Fruit fly (Drosophila melanogaster) whole organism, wandering third instar larva: ENCODE data around the gene CG7519.

ENCODE experiments used
- Abd-B ChIP-seq: fragments of >200 bp; optimal IDR thresholded peaks from 2 replicates; lab custom pipeline; 2017; ENCODE audit warnings: missing biosample characterization, missing genetic modification characterization
- CG9705 ChIP-seq: fragments of 200-800 bp; sonication (Bioruptor generic); optimal IDR thresholded peaks from 2 replicates; lab custom pipeline; 2018; ENCODE audit warnings: missing biosample characterization, mild to moderate bottlenecking, missing genetic modification characterization
- Dfd ChIP-seq: fragments of >200 bp; optimal IDR thresholded peaks from 2 replicates; lab custom pipeline; 2017; ENCODE audit warnings: missing biosample characterization, missing genetic modification characterization
- Dif ChIP-seq: fragments of 200-275, 200-300 bp; sonication (Bioruptor generic); optimal IDR thresholded peaks from 2 replicates; lab custom pipeline; 2018; ENCODE audit warnings: missing biosample characterization, missing genetic modification characterization; ENCODE audit not compliant: partially characterized antibody
- GATAd ChIP-seq: sonication (Bioruptor generic); optimal IDR thresholded peaks from 2 replicates; lab custom pipeline; 2016; ENCODE audit warnings: missing biosample characterization, missing genetic modification characterization
- HLH106 ChIP-seq: fragments of 200-800 bp; optimal IDR thresholded peaks from 3 replicates; lab custom pipeline; 2019; ENCODE audit warnings: missing biosample characterization, mild to moderate bottlenecking, missing genetic modification characterization, moderate library complexity
- Hnf4 ChIP-seq: fragments of 200-800 bp; sonication (Bioruptor generic); optimal IDR thresholded peaks from 2 replicates; lab custom pipeline; 2016; ENCODE audit warnings: missing biosample characterization, mild to moderate bottlenecking, missing genetic modification characterization
- Hr78 ChIP-seq: fragments of >200 bp; optimal IDR thresholded peaks from 2 replicates; lab custom pipeline; 2017; ENCODE audit warnings: missing biosample characterization, missing genetic modification characterization
- Hr83 ChIP-seq: fragments of 200-300 bp; sonication (Bioruptor generic); optimal IDR thresholded peaks from 2 replicates; lab custom pipeline; 2016; ENCODE audit warnings: missing biosample characterization, mild to moderate bottlenecking, missing genetic modification characterization, moderate library complexity; ENCODE audit not compliant: poor library complexity, severe bottlenecking
- Mio ChIP-seq: sonication (Bioruptor generic); optimal IDR thresholded peaks from 2 replicates; lab custom pipeline; 2016; ENCODE audit warnings: missing biosample characterization, missing genetic modification characterization
- Myc ChIP-seq: fragments of >200 bp; optimal IDR thresholded peaks from 2 replicates; lab custom pipeline; 2017
- N ChIP-seq: fragments of >200 bp; optimal IDR thresholded peaks from 2 replicates; lab custom pipeline; 2018; ENCODE audit warnings: missing biosample characterization, missing external identifiers, missing genetic modification characterization
- OdsH ChIP-seq: fragments of 200-800 bp; sonication (Bioruptor generic); optimal IDR thresholded peaks from 2 replicates; lab custom pipeline; 2016; ENCODE audit warnings: missing biosample characterization, mild to moderate bottlenecking, missing genetic modification characterization
- Rel ChIP-seq, 2 experiments: fragments of 200-800 bp; sonication (Bioruptor generic) in 1 of 2; optimal IDR thresholded peaks; 2 replicates in 1 of 2; 3 replicates in 1 of 2; lab custom pipeline; 2016 to 2019; ENCODE audit warnings: mild to moderate bottlenecking in 2 of 2, missing biosample characterization in 2 of 2, missing genetic modification characterization in 2 of 2, moderate library complexity in 1 of 2
- Sp1 ChIP-seq: fragments of 200-800 bp; sonication (Bioruptor generic); optimal IDR thresholded peaks from 3 replicates; lab custom pipeline; 2019; ENCODE audit warnings: missing biosample characterization, mild to moderate bottlenecking, missing genetic modification characterization, moderate library complexity
- Vsx2 ChIP-seq: fragments of 200-300, 225-300 bp; sonication (Bioruptor generic); optimal IDR thresholded peaks from 2 replicates; lab custom pipeline; 2018; ENCODE audit warnings: missing biosample characterization, missing genetic modification characterization; ENCODE audit not compliant: partially characterized antibody
- br ChIP-seq: fragments of 200-800 bp; sonication (Bioruptor generic); optimal IDR thresholded peaks from 2 replicates; lab custom pipeline; 2016; ENCODE audit warnings: missing biosample characterization, missing genetic modification characterization
- dmrt93B ChIP-seq: fragments of 200-800 bp; sonication (Bioruptor generic); optimal IDR thresholded peaks from 2 replicates; lab custom pipeline; 2018; ENCODE audit warnings: missing biosample characterization, mild to moderate bottlenecking, missing genetic modification characterization
- dsf ChIP-seq: sonication (Bioruptor generic); optimal IDR thresholded peaks from 2 replicates; lab custom pipeline; 2016; ENCODE audit warnings: missing biosample characterization, missing genetic modification characterization, borderline replicate concordance
- ey ChIP-seq: fragments of 200-800 bp; sonication (Bioruptor generic); optimal IDR thresholded peaks from 2 replicates; lab custom pipeline; 2016; ENCODE audit warnings: missing biosample characterization, missing genetic modification characterization
- foxo ChIP-seq, 2 experiments: fragments of 200-800 bp; sonication (Bioruptor generic); optimal IDR thresholded peaks; 2 replicates in 1 of 2; 3 replicates in 1 of 2; lab custom pipeline; 2016 to 2017; ENCODE audit warnings: missing biosample characterization in 2 of 2, missing genetic modification characterization in 2 of 2
- fru ChIP-seq: fragments of 200-800 bp; sonication (Bioruptor generic); optimal IDR thresholded peaks from 3 replicates; lab custom pipeline; 2016; ENCODE audit warnings: missing biosample characterization, mild to moderate bottlenecking, missing genetic modification characterization
- h ChIP-seq: fragments of 200-800 bp; sonication (Bioruptor generic); optimal IDR thresholded peaks from 3 replicates; lab custom pipeline; 2016; ENCODE audit warnings: missing biosample characterization, mild to moderate bottlenecking, missing genetic modification characterization
- lola ChIP-seq: fragments of >200 bp; optimal IDR thresholded peaks from 2 replicates; lab custom pipeline; 2017; ENCODE audit warnings: missing biosample characterization, missing genetic modification characterization
- pan ChIP-seq: fragments of >200 bp; optimal IDR thresholded peaks from 2 replicates; lab custom pipeline; 2017
- psq ChIP-seq: fragments of 200-800 bp; sonication (Bioruptor generic); optimal IDR thresholded peaks from 3 replicates; lab custom pipeline; 2017; ENCODE audit warnings: missing biosample characterization, mild to moderate bottlenecking, missing genetic modification characterization, moderate library complexity
- rgr ChIP-seq: fragments of 200-800 bp; sonication (Bioruptor generic); optimal IDR thresholded peaks from 3 replicates; lab custom pipeline; 2016; ENCODE audit warnings: missing biosample characterization, mild to moderate bottlenecking, missing genetic modification characterization
- sage ChIP-seq: fragments of 200-800 bp; sonication (Bioruptor generic); optimal IDR thresholded peaks from 2 replicates; lab custom pipeline; 2016; ENCODE audit warnings: missing biosample characterization, mild to moderate bottlenecking, missing genetic modification characterization
- tai ChIP-seq: sonication (Bioruptor generic); optimal IDR thresholded peaks from 2 replicates; lab custom pipeline; 2016; ENCODE audit warnings: missing biosample characterization, missing genetic modification characterization
- usp ChIP-seq: fragments of >200 bp; optimal IDR thresholded peaks from 2 replicates; lab custom pipeline; 2017; ENCODE audit warnings: missing biosample characterization, missing genetic modification characterization

Gene CG7519

dm6 chr3L:21492723-21493316, at the start of gene CG7519, which contains the start of gene CG7202:
TSS of gene CG7519 (plus strand) at chr3L:21493083.
TSS of gene CG7202 (minus strand) at chr3L:21492773.
- TF ChIP-seq N (GFP tag; lab: Kevin White, UChicago) (no peak), br (GFP tag; lab: Kevin White, UChicago) (no peak), Vsx2 (peak; percentile 11), psq (GFP tag; lab: Kevin White, UChicago) (no peak)

dm6 chr3L:21444719-21445118, 48.2 kb upstream of the CG7519 start, which contains the start of gene Alp1:
TSS of gene Alp1 (minus strand) at chr3L:21444819.
- TF ChIP-seq Myc (lab: Kevin White, UChicago) (no peak), lola (GFP tag; lab: Kevin White, UChicago) (no peak), Hr78 (GFP tag; lab: Kevin White, UChicago) (no peak), psq (GFP tag; lab: Kevin White, UChicago) (no peak), Vsx2 (no peak), pan (no peak), sage (GFP tag; lab: Kevin White, UChicago) (no peak), dmrt93B (no peak), Mio (no peak), Hnf4 (GFP tag; lab: Kevin White, UChicago) (no peak)

dm6 chr3L:21445704-21446103, 47.2 kb upstream of the CG7519 start, which contains the start of gene Syx7:
TSS of gene Syx7 (plus strand) at chr3L:21445834.
- peak; percentile 7 for TF ChIP-seq ey (GFP tag; lab: Kevin White, UChicago)
- no peak for TF ChIP-seq Dfd (GFP tag; lab: Kevin White, UChicago)
- no peak for TF ChIP-seq Rel (GFP tag; optimal IDR thresholded peaks at IDR 0.05; lab: Kevin White, UChicago)
- TF ChIP-seq Rel (tag; optimal IDR thresholded peaks at IDR 0.05; lab: Kevin White, UChicago), result peak; percentile 61
- peak; percentile 44 for TF ChIP-seq h
- TF ChIP-seq Sp1, result no peak
- TF ChIP-seq Myc (lab: Kevin White, UChicago), result peak; percentile 28
- peak; percentile 36 for TF ChIP-seq rgr (GFP tag; lab: Kevin White, UChicago)
- TF ChIP-seq Hr83, result peak; percentile 40
- TF ChIP-seq Hnf4 (GFP tag; lab: Kevin White, UChicago), result peak; percentile 35
- TF ChIP-seq, all 38 proteins: peak for 7

DNA sequence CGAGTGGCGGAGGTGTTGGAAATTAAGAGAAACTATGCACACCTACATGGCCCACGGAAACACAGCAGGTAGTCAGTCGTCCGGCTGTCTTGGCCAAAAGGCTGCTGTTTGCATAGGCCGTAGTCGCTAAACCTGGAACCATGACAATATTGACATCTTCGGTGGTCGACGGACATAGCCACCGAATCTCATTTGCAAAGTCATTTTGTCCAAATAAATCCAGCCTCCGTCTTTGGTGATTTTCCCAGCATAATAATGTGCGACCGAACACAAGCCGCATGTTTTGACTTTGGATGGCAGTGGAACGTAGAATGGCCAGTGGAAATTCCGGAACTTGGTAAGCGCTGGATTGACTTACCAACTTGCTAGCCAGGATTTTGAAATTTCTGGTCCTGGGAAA, 43.5 kb upstream of the CG7519 start:
- TF ChIP-seq dsf (GFP tag; lab: Kevin White, UChicago), result no peak
- TF ChIP-seq fru (GFP tag; lab: Kevin White, UChicago), result no peak
- no peak for TF ChIP-seq Abd-B (GFP tag; lab: Kevin White, UChicago)
- TF ChIP-seq Vsx2, result no peak
- TF ChIP-seq tai (GFP tag; lab: Kevin White, UChicago), result no peak
- TF ChIP-seq ey (GFP tag; lab: Kevin White, UChicago), result no peak
- TF ChIP-seq usp (GFP tag; lab: Kevin White, UChicago), result no peak
- TF ChIP-seq Hr78 (GFP tag; lab: Kevin White, UChicago), result no peak
- TF ChIP-seq psq (GFP tag; lab: Kevin White, UChicago), result no peak
- TF ChIP-seq GATAd (GFP tag; lab: Kevin White, UChicago), result no peak
- TF ChIP-seq foxo (GFP tag; optimal IDR thresholded peaks at IDR 0.05; lab: Kevin White, UChicago), result no peak
- no peak for TF ChIP-seq OdsH (GFP tag; lab: Kevin White, UChicago)
- TF ChIP-seq Hnf4 (GFP tag; lab: Kevin White, UChicago), result no peak
- TF ChIP-seq Mio, result no peak
- no peak for TF ChIP-seq HLH106 (tag; lab: Kevin White, UChicago)
- TF ChIP-seq Myc (lab: Kevin White, UChicago), result no peak
- no peak for TF ChIP-seq rgr (GFP tag; lab: Kevin White, UChicago)
- no peak for TF ChIP-seq h
- TF ChIP-seq Dfd (GFP tag; lab: Kevin White, UChicago), result no peak

DNA sequence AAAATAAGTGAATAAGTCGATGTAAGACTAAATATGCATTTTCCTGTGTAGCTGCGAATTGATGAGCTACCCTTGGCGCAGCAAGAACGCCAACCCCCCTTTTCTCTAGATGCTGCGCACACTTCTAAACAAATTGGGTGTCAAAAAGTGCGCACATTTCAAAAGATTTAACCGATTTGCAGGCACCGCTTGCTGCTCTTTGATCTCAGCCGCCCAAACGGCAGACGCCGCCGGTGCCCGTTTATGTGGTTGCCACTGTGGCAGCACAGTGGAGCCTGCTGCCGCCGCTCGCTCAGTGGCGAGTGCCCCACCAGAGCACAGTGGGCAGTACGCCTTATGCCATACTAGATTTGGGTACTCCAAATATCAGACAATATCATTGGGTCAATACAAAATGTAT, 42.4 kb upstream of the CG7519 start:
- TF ChIP-seq Sp1 (no peak), psq (GFP tag; lab: Kevin White, UChicago) (no peak), dsf (GFP tag; lab: Kevin White, UChicago) (no peak), Dif (GFP tag; lab: Kevin White, UChicago) (no peak), CG9705 (GFP tag; lab: Kevin White, UChicago) (no peak)
- TF ChIP-seq, all 38 proteins: peak for 0
